Worm (Caenorhabditis elegans) whole organism, L2 larva: ENCODE data around the gene C07B5.2.

Source experiments
- aly-2 ChIP-seq: fragments of 150-350 bp; optimal IDR thresholded peaks from 2 replicates; lab custom pipeline; 2014; ENCODE audit warnings: missing biosample characterization, missing genetic modification characterization
- ceh-16 ChIP-seq: fragments of 150-350 bp; optimal IDR thresholded peaks from 2 replicates; lab custom pipeline; 2014; ENCODE audit warnings: missing biosample characterization, missing genetic modification characterization
- dmd-4 ChIP-seq: sonication (generic microtip); optimal IDR thresholded peaks from 2 replicates; lab custom pipeline; 2017; ENCODE audit warnings: missing biosample characterization, missing genetic modification characterization
- egl-27 ChIP-seq: sonication (generic microtip); optimal IDR thresholded peaks from 3 replicates; lab custom pipeline; 2017; ENCODE audit warnings: missing biosample characterization, missing genetic modification reagents, missing genetic modification characterization
- elt-3 ChIP-seq: sonication (generic microtip); optimal IDR thresholded peaks from 2 replicates; lab custom pipeline; 2017; ENCODE audit warnings: missing biosample characterization, missing genetic modification characterization
- lsy-2 ChIP-seq, 2 experiments: fragments of 150-350 bp in 1 of 2; sonication (generic microtip) in 1 of 2; optimal IDR thresholded peaks; 2 replicates each; lab custom pipeline; 2014 to 2017; ENCODE audit warnings: missing biosample characterization in 2 of 2, missing genetic modification characterization in 2 of 2
- unc-62 ChIP-seq: fragments of 150-350 bp; optimal IDR thresholded peaks from 2 replicates; lab custom pipeline; 2014; ENCODE audit warnings: missing biosample characterization, missing genetic modification reagents, missing genetic modification characterization
- ztf-11 ChIP-seq: sonication (generic microtip); optimal IDR thresholded peaks from 2 replicates; lab custom pipeline; 2017; ENCODE audit warnings: missing biosample characterization, missing genetic modification characterization

ce11 chrX:9544405-9544804, 27.4 kb upstream of the C07B5.2 start:
- TF ChIP-seq dmd-4 (no peak), elt-3 (tag; lab: Kevin White, UChicago) (no peak), ztf-11 (tag; lab: Kevin White, UChicago) (no peak), ceh-16 (tag; lab: Kevin White, UChicago) (no peak), lsy-2 (tag; optimal IDR thresholded peaks at IDR 0.05; lab: Kevin White, UChicago) (peak in 1 of 2 experiments; percentile 23), egl-27 (tag; lab: Kevin White, UChicago) (no peak), aly-2 (tag; lab: Kevin White, UChicago) (no peak), unc-62 (GFP tag; lab: Kevin White, UChicago) (no peak)
